Worm (Caenorhabditis elegans): ENCODE data around the gene atg-16.1.

atg-16.1 gene

DNA sequence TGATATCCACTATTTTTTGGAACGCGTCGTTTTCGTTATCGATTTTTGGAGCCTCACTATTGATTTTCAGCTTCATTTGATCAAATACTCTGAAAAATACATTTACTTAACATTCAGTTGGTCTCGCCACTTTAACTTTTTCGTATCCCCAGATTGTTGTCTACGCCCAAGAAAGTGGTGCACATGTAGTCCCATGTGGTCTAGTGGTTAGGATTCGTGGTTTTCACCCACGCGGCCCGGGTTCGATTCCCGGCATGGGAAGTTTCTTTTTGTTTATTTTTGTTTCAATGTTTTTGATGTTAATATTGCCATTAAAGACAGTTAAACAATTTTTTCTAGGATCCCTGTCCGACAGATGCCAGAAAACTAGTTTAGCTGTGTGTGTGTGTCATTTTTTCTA lies 18.2 kb downstream of the atg-16.1 start (continued):
- TF ChIP-seq gmeb-2 (tag; optimal IDR thresholded peaks at IDR 0.05) = peak; percentile 74
- TF ChIP-seq ceh-48 (tag; optimal IDR thresholded peaks at IDR 0.05) = peak; percentile 51
- no peak for TF ChIP-seq pqm-1 (tag; optimal IDR thresholded peaks at IDR 0.05)
- no peak for TF ChIP-seq pag-3 (tag; optimal IDR thresholded peaks at IDR 0.05; ENCODE audit: borderline replicate concordance)
- TF ChIP-seq ahr-1 (tag; optimal IDR thresholded peaks at IDR 0.05) = peak; percentile 32
- no peak for TF ChIP-seq eyg-1 (tag; optimal IDR thresholded peaks at IDR 0.05)
- peak; percentile 57 for TF ChIP-seq K09A11.1 (tag; optimal IDR thresholded peaks at IDR 0.05; ENCODE audit: insufficient read depth)
- peak; percentile 70 for TF ChIP-seq syd-9 (tag; optimal IDR thresholded peaks at IDR 0.05)
- peak; percentile 69 for TF ChIP-seq C38D4.7 (GFP tag; optimal IDR thresholded peaks at IDR 0.05)
- TF ChIP-seq dmd-4 (tag; optimal IDR thresholded peaks at IDR 0.05; ENCODE audit: borderline replicate concordance) = no peak
- TF ChIP-seq sdc-2 (tag; optimal IDR thresholded peaks at IDR 0.05) = peak; percentile 79
- TF ChIP-seq ceh-34 (tag; optimal IDR thresholded peaks at IDR 0.05) = peak; percentile 44
- TF ChIP-seq ceh-19 (GFP tag; optimal IDR thresholded peaks at IDR 0.05) = peak; percentile 65
- TF ChIP-seq unc-42 (tag; optimal IDR thresholded peaks at IDR 0.05) = no peak
- peak; percentile 62 for TF ChIP-seq ztf-16 (tag; optimal IDR thresholded peaks at IDR 0.05)
- no peak for TF ChIP-seq pha-4 (tag; optimal IDR thresholded peaks at IDR 0.05)
- TF ChIP-seq unc-55 (GFP tag; optimal IDR thresholded peaks at IDR 0.05) = no peak
- peak; percentile 55 for TF ChIP-seq K02D7.2 (tag; optimal IDR thresholded peaks at IDR 0.05)
- TF ChIP-seq sox-4 (tag; optimal IDR thresholded peaks at IDR 0.05) = peak; percentile 66
- TF ChIP-seq dve-1 (tag; optimal IDR thresholded peaks at IDR 0.05) = peak; percentile 28
- TF ChIP-seq hlh-6 (tag; optimal IDR thresholded peaks at IDR 0.05) = peak; percentile 91
- TF ChIP-seq ref-2 (tag; optimal IDR thresholded peaks at IDR 0.05) = peak; percentile 58
- TF ChIP-seq pax-1 (tag; optimal IDR thresholded peaks at IDR 0.05) = no peak
- TF ChIP-seq T23F11.4 (GFP tag; optimal IDR thresholded peaks at IDR 0.05) = peak; percentile 48
- no peak for TF ChIP-seq odd-2 (tag; optimal IDR thresholded peaks at IDR 0.05)
- peak; percentile 72 for TF ChIP-seq ceh-6 (GFP tag; optimal IDR thresholded peaks at IDR 0.05)
- TF ChIP-seq tbx-7 (tag; optimal IDR thresholded peaks at IDR 0.05) = no peak
- peak; percentile 53 for TF ChIP-seq ttx-3 (tag; optimal IDR thresholded peaks at IDR 0.05)
- TF ChIP-seq ceh-30 (tag; optimal IDR thresholded peaks at IDR 0.05) = no peak
- TF ChIP-seq pha-2 (tag; optimal IDR thresholded peaks at IDR 0.05) = no peak
- TF ChIP-seq pat-9 (tag; optimal IDR thresholded peaks at IDR 0.05) = no peak
- TF ChIP-seq npax-4 (tag; optimal IDR thresholded peaks at IDR 0.05) = peak; percentile 28
- no peak for TF ChIP-seq ceh-9 (tag; optimal IDR thresholded peaks at IDR 0.05)
- no peak for TF ChIP-seq ama-1 (optimal IDR thresholded peaks at IDR 0.05)
- peak; percentile 49 for TF ChIP-seq fkh-6 (tag; optimal IDR thresholded peaks at IDR 0.05)
- no peak for TF ChIP-seq pros-1 (tag; optimal IDR thresholded peaks at IDR 0.05)
- TF ChIP-seq lim-6 (tag; optimal IDR thresholded peaks at IDR 0.05) = no peak
- peak; percentile 61 for TF ChIP-seq elt-2 (tag; optimal IDR thresholded peaks at IDR 0.05)
- TF ChIP-seq che-1 (tag; optimal IDR thresholded peaks at IDR 0.05) = peak; percentile 55
- peak; percentile 30 for TF ChIP-seq ceh-2 (tag; optimal IDR thresholded peaks at IDR 0.05)
- peak; percentile 81 for TF ChIP-seq sox-2 (GFP tag; IDR thresholded peaks at IDR 0.05)
- peak; percentile 56 for TF ChIP-seq hlh-13 (GFP tag; optimal IDR thresholded peaks at IDR 0.05)
- TF ChIP-seq ets-4 (tag; optimal IDR thresholded peaks at IDR 0.05) = no peak

ce11 chrX:4440641-4441040 lies 21.6 kb downstream of the atg-16.1 start, which contains the start of gene F15A8.1:
TSS of gene F15A8.1 (plus strand) at chrX:4440941.
- no peak for TF ChIP-seq nhr-11 (tag; optimal IDR thresholded peaks at IDR 0.05)
- TF ChIP-seq madf-2 (tag; optimal IDR thresholded peaks at IDR 0.05) = no peak
- no peak for TF ChIP-seq ceh-48 (tag; optimal IDR thresholded peaks at IDR 0.05)
- no peak for TF ChIP-seq hlh-30 (tag; optimal IDR thresholded peaks at IDR 0.05; ENCODE audit: insufficient read depth)
- TF ChIP-seq fkh-6 (tag; optimal IDR thresholded peaks at IDR 0.05) = no peak
- TF ChIP-seq sdc-2 (tag; optimal IDR thresholded peaks at IDR 0.05) = no peak

Measured in whole organism, late embryonic.